Fruit fly (Drosophila melanogaster) whole organism: Measurements from ENCODE around the gene FoxL1.

ENCODE experiments used
- CG8478 ChIP-seq: fragments of >200 bp; optimal IDR thresholded peaks from 2 replicates; lab custom pipeline; 2018; ENCODE audit warnings: inconsistent platforms
- Dll ChIP-seq: fragments of >200 bp; optimal IDR thresholded peaks from 2 replicates; lab custom pipeline; 2017
- EcR ChIP-seq, 2 experiments: fragments of >200 bp; optimal IDR thresholded peaks; 2 replicates each; lab custom pipeline; 2017; ENCODE audit warnings: missing biosample characterization in 2 of 2, missing genetic modification characterization in 2 of 2, missing genetic modification reagents in 2 of 2
- pan ChIP-seq: fragments of >200 bp; optimal IDR thresholded peaks from 2 replicates; lab custom pipeline; 2017
- psq ChIP-seq: fragments of >200 bp; optimal IDR thresholded peaks from 2 replicates; lab custom pipeline; 2017
- usp ChIP-seq: fragments of >200 bp; optimal IDR thresholded peaks from 2 replicates; lab custom pipeline; 2017; ENCODE audit warnings: missing biosample characterization, missing genetic modification characterization, mixed read lengths

The FoxL1 gene

DNA sequence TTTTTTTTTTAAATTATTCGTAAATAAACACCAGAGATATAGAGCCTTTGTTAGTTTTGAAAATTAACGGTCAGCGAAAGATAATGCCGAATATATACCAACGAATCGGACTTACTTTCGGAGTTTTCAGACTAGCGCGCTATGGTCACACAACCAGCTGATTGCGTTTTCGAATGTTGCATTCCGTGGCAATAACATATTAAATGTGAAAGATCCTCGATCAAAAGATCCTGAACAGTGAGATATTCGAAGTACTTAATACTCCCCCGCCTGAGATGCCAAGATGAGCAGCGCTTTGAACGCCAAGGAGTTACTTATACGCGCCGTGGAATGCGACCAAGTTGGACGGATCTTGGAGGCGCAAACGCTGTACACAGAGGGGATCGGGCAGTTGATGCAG lies 15.4 kb upstream of the FoxL1 start, which contains the start of gene CG14985:
Gene CG14985 (plus strand): TSS at position 159 of the 400 bp plus-strand sequence.
- TF ChIP-seq psq (no peak), Dll (lab: Kevin White, UChicago) (no peak), pan (lab: Kevin White, UChicago) (no peak), EcR (GFP tag; optimal IDR thresholded peaks at IDR 0.05; lab: Kevin White, UChicago) (no peak), usp (no peak), CG8478 (no peak)

DNA sequence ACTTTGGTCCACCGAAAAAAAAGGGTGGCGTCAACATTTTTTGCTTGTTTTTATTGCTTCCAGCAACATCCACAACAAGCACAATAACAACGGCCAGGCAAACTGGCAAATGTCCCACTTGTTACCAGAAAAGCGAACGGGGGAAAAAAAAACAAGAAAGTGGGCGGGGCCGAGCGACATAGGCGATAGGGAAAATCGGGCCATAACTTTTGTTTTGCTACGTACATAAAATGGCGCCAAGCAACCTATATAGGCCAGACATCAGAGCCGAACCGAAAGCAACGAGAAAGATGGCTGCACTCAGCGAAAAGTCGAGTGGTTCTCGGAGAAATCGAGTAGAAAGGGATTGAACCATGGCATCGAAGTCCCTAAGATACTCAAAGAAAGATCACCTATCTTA lies 11.4 kb upstream of the FoxL1 start:
- TF ChIP-seq pan (lab: Kevin White, UChicago) (no peak), Dll (lab: Kevin White, UChicago) (no peak), CG8478 (no peak), psq (no peak), usp (no peak), EcR (GFP tag; optimal IDR thresholded peaks at IDR 0.05; lab: Kevin White, UChicago) (no peak)

DNA sequence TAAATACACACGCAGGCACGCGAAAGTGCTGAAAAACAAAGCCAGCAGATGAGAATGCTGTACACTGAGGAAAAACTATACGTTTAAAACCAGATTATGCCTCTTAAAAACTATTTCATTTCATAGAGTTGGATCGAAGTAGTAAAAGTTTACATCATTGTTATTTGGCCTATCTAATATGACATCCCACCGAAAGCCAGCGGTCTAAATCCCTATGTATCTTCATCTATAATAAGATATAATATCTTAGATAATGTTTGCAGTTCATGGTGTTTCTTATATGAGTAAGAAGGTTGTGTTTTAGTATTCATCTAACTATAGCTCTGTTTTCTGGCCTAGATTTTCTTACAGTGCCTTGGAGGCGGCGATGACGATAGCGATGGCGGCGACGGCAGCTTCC lies 8.6 kb upstream of the FoxL1 start:
- TF ChIP-seq CG8478, result no peak

DNA sequence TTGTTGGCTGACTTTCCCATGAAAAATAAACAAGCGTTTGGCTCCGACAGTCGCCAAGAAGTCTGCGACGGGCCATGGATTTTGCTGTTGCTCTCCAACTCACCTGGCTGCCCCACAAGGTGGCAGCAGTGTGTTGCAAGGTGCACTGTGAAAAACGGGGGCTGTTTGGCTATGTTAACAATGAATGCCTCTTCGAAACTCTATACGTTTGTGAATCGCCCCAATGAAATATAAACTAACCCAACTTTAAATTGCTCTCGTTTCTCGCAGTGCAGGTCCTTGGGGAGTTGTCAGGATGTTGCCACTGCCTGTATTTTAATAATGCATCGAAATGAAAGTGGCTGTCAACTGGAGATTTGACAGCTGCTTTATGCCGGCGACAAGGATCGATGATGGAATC lies 4.3 kb upstream of the FoxL1 start:
- TF ChIP-seq CG8478 (no peak), EcR (GFP tag; optimal IDR thresholded peaks at IDR 0.05; lab: Kevin White, UChicago) (no peak), psq (no peak), Dll (lab: Kevin White, UChicago) (no peak), pan (lab: Kevin White, UChicago) (no peak), usp (no peak)

DNA sequence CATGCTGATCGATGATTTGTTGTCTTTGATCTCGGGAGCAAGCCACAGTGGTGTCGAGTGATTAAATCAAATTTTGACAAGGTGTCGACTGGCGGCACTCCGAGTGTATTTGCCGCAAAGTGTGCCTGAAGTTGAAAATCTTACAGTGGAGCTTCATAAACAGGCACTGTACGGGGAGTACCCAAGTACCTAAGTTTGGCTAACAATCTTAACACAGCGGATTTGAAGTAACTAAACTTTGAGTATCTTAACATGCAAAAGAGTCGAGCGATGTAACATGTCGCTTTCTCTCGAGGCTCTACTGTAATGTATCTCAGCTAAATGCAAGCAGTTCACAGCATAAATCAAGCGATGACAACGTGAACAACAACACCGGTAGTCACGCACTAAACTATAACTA lies 1.9 kb upstream of the FoxL1 start:
- TF ChIP-seq usp, result no peak
- TF ChIP-seq Dll (lab: Kevin White, UChicago), result no peak
- no peak for TF ChIP-seq EcR (GFP tag; optimal IDR thresholded peaks at IDR 0.05; lab: Kevin White, UChicago)
- TF ChIP-seq psq, result no peak
- no peak for TF ChIP-seq pan (lab: Kevin White, UChicago)
- TF ChIP-seq CG8478, result no peak

DNA sequence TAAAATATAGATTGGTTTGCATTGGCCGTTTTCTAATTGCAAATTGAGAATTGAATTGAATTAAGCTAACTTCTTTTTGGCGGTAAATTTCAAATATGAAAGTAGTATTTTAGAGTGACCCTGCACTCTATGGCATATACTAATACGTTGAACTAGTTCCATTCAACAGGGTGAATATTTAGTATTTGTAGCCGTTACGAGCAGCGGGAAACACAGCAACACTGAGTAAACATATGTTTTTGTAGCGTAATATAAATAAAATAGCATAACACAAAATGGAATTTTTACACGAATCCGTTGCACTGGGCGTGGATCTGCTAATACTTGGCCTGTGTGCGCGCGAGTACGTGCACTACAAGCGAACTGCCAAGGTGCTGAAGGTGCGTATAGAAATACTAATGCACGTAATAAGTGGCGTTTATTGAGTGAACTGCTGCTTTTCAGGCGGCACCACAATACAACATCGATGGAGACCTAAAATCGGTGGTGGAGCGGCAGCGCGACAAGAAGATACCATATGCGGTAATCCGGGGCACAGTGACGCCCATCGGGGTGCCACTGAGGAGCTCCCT lies 2.7 kb downstream of the FoxL1 start, which contains the start of gene Mul1:
Gene Mul1 (plus strand): TSS at position 198 of the 572 bp plus-strand sequence.
- TF ChIP-seq usp (no peak), pan (lab: Kevin White, UChicago) (no peak), EcR (GFP tag; optimal IDR thresholded peaks at IDR 0.05; lab: Kevin White, UChicago) (no peak), psq (no peak), Dll (lab: Kevin White, UChicago) (no peak), CG8478 (no peak)

DNA sequence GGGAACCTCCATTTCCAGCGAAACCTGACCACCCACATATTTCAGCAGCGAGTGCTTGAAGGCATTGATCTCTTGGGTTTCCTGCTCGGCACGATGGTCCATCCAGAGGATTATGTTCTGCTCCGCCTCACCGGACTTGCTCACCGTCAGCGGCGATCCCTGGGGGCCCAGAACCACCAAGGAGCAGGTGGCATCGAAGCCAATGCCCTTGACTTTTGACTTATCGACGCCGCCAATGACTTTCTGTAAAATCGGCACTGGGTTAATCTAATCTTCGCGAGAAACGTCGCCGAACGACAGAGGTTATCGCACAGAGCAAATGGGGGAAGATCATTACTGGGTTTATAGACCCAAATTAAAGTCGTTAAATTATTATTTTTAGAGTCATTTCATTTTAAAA lies 5.8 kb downstream of the FoxL1 start:
- no peak for TF ChIP-seq pan (lab: Kevin White, UChicago)
- TF ChIP-seq EcR (GFP tag; optimal IDR thresholded peaks at IDR 0.05; lab: Kevin White, UChicago), result no peak
- no peak for TF ChIP-seq usp
- TF ChIP-seq psq, result no peak
- no peak for TF ChIP-seq CG8478
- no peak for TF ChIP-seq Dll (lab: Kevin White, UChicago)

DNA sequence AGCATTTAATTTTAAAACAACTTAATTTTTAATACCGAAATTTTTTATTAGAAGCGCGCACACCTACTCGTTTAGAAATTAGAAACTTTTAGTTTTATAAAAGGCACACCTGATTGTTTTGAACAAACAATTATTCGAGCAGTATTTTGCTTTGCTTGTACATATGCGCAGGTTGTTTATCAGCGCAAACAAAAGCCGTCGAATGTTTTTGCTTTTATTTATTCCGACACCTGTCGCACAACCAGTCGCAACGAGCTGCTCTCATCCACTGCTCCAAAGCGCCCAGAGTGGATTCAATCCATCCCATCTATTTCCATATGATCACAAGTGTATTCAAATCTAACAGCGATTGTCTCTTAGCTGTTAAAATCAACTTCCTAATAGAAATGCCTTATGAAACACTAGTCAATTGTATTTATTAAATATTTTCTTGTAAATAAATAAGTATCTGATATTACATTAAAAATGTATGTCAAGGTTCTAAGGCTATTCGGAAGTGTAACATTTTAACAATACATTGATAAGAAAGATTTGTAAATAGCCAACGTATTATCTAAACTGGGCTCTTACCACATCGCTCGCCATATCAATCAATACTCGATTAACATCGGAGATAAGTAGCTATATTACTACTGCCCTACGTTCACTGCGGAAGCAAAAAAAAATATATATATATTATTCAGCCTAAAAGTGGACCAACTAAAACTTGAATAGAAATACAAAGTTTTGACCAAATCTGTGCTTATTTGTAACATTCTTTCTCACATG lies 7.2 kb downstream of the FoxL1 start, which contains the start of gene CG11594:
Gene CG11594 (minus strand): TSS at position 274 of the 768 bp plus-strand sequence.
- no peak for TF ChIP-seq Dll (lab: Kevin White, UChicago)
- no peak for TF ChIP-seq CG8478
- TF ChIP-seq usp, result no peak
- TF ChIP-seq psq, result no peak
- no peak for TF ChIP-seq pan (lab: Kevin White, UChicago)

DNA sequence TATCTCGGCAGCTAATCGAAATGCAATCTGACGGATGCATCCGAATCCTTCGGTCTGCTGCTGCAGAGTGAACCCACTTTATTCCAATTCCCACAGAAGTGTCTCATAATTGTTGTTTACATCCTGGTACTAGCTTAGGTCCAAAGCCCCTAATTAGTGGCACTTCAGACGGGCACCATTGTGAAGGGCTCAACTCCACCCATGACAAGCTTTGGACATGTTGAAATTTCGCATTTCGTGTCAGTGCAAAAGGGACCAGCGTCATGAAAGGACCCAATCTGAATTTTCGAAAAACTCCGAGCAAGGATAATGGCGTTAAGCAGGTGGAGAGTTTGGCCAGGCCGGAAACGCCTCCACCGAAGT lies 7.8 kb downstream of the FoxL1 start, which contains the start of gene Gr64a:
Gene Gr64a (plus strand): TSS at position 264 of the 363 bp plus-strand sequence.
- TF ChIP-seq Dll (lab: Kevin White, UChicago) (no peak), CG8478 (no peak), pan (lab: Kevin White, UChicago) (no peak), psq (no peak), usp (no peak), EcR (GFP tag; optimal IDR thresholded peaks at IDR 0.05; lab: Kevin White, UChicago) (no peak)

DNA sequence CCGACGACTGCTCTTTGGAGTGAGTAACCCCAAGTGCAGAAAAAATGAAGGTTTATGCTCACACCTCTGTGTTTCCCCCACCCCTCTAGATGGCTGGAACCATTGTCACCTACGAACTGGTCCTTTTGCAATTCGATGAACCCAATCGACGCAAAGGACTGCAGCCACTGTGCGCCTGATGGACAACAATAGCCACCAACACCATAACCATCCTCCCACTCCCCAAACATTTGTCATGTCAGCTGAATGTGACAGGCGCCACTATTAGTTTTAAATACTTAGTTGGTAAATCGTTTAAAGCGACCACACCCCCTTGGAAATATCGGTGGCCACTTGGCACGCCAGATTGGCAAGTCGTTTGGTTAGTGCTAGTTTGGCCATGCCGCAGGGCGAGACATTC lies 9.6 kb downstream of the FoxL1 start, which contains the start of the genes Gr64b and Gr64c:
Gene Gr64b (plus strand): TSS at position 301 of the 400 bp plus-strand sequence.
Gene Gr64c (plus strand): TSS at position 301 of the 400 bp plus-strand sequence.
- TF ChIP-seq usp, result no peak
- no peak for TF ChIP-seq Dll (lab: Kevin White, UChicago)
- no peak for TF ChIP-seq EcR (GFP tag; optimal IDR thresholded peaks at IDR 0.05; lab: Kevin White, UChicago)
- no peak for TF ChIP-seq pan (lab: Kevin White, UChicago)
- TF ChIP-seq psq, result no peak
- no peak for TF ChIP-seq CG8478

DNA sequence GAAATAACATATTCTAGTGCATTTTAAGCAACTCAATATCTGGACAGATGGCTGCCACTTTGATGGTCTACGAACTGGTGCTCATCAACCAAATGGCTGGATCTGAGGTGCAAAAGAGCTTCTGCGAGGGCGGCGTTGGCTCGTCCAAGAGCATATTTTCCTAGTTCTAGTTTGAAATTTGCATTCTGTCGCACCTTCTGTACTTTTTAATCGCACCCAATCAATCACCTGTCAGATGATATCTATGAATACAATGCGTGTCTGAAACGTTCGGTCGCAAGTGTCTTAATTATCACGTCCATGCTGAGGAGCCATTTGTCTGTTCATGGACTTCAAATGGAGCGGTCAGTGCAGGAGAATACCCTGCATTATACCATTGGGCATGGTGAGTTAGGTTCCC lies 13.1 kb downstream of the FoxL1 start, which contains the start of the genes Gr64d and Gr64e:
Gene Gr64d (plus strand): TSS at position 301 of the 400 bp plus-strand sequence.
Gene Gr64e (plus strand): TSS at position 380 of the 400 bp plus-strand sequence.
- TF ChIP-seq usp (no peak), CG8478 (no peak), pan (lab: Kevin White, UChicago) (no peak), Dll (lab: Kevin White, UChicago) (no peak), EcR (GFP tag; optimal IDR thresholded peaks at IDR 0.05; lab: Kevin White, UChicago) (no peak), psq (no peak)

DNA sequence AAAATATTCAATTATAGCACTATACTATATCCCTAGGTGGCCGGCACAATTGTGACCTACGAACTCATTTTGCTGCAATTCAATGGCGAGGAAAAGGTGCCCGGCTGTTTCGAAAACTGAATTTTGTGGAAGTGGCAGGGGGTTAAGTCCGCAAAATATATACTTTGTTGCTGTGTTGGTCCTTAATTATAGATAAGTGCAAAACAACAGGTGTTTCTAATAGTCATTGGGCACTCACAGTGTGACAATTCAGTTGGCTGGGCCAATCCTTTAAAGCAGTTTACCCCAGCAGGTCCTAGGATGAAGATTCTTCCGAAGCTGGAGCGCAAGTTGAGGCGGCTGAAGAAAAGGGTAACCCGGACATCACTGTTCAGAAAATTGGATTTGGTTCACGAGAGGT lies 16.8 kb downstream of the FoxL1 start, which contains the start of gene Gr64f:
Gene Gr64f (plus strand): TSS at position 301 of the 400 bp plus-strand sequence.
- TF ChIP-seq psq (no peak), Dll (lab: Kevin White, UChicago) (no peak), EcR (GFP tag; optimal IDR thresholded peaks at IDR 0.05; lab: Kevin White, UChicago) (no peak), usp (no peak)
